Worm (Caenorhabditis elegans): ENCODE data around the gene R07E4.5.

DNA sequence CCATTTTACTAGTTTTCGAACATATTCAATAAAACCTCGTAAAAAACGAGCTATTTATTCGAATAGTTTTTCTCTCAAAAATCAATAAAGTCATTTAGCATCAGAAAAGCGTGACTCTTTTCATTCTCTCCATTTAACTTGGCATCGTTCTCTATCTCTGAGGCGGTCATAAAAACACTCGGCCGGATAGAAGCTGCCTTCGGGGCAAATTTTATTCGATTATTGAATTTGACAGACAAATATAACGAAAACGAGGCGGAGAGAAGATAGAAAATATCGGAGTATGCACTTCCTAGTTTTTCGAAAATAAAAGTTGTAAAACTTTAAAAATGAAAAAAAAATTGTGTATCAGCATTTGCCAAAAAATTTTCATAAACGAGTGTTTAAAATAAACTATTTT is 22.3 kb upstream of the R07E4.5 start:
- TF ChIP-seq nhr-71 (tag; optimal IDR thresholded peaks at IDR 0.05) = no peak
- no peak for TF ChIP-seq lir-3 (tag; optimal IDR thresholded peaks at IDR 0.05; ENCODE audit: poor library complexity)
- no peak for TF ChIP-seq nhr-12 (tag; optimal IDR thresholded peaks at IDR 0.05)
- TF ChIP-seq zag-1 (tag; optimal IDR thresholded peaks at IDR 0.05) = no peak
- TF ChIP-seq ztf-11 (tag; optimal IDR thresholded peaks at IDR 0.05) = no peak
- TF ChIP-seq ama-1 (optimal IDR thresholded peaks at IDR 0.05) = no peak
- no peak for TF ChIP-seq ceh-82 (tag; optimal IDR thresholded peaks at IDR 0.05)
- no peak for TF ChIP-seq mdl-1 (tag; optimal IDR thresholded peaks at IDR 0.05)
- no peak for TF ChIP-seq unc-62 (GFP tag; optimal IDR thresholded peaks at IDR 0.05)
- TF ChIP-seq lsy-2 (tag; optimal IDR thresholded peaks at IDR 0.05) = no peak
- no peak for TF ChIP-seq egl-27 (tag; optimal IDR thresholded peaks at IDR 0.05)

Measured in whole organism, L1 larva.